Fruit fly (Drosophila melanogaster) whole organism, embryonic: ENCODE measurements around the gene tutl.

Source experiments
- Abd-B ChIP-seq: fragments of 200-800 bp; sonication (Bioruptor generic); optimal IDR thresholded peaks from 2 replicates; lab custom pipeline; 2018; ENCODE audit warnings: missing biosample characterization, mild to moderate bottlenecking, missing genetic modification characterization, moderate library complexity
- Adf1 ChIP-seq: fragments of 200-800 bp; sonication (Bioruptor generic); IDR thresholded peaks from 2 replicates; pipeline ENCODE4 v1.3.6; 2022; ENCODE audit warnings: missing biosample characterization, missing genetic modification characterization
- Blimp-1 ChIP-seq: fragments of 200-800 bp; sonication (Bioruptor generic); optimal IDR thresholded peaks from 3 replicates; lab custom pipeline; 2018; ENCODE audit warnings: missing biosample characterization, missing genetic modification characterization, mild to moderate bottlenecking, moderate library complexity, missing genetic modification reagents
- CG11093 ChIP-seq: fragments of 200-800 bp; sonication (Bioruptor generic); IDR thresholded peaks from 3 replicates; pipeline ENCODE4 v1.3.6; 2022; ENCODE audit warnings: missing biosample characterization, missing genetic modification characterization
- CG11723 ChIP-seq: fragments of 200-800 bp; sonication (Bioruptor generic); optimal IDR thresholded peaks from 2 replicates; lab custom pipeline; 2017; ENCODE audit warnings: missing biosample characterization, mild to moderate bottlenecking, missing genetic modification characterization
- CG12104 ChIP-seq: fragments of 200-800 bp; sonication (Bioruptor generic); optimal IDR thresholded peaks from 3 replicates; lab custom pipeline; 2016; ENCODE audit warnings: missing biosample characterization, missing genetic modification characterization
- CG12942 ChIP-seq: fragments of 200-800 bp; sonication (Bioruptor generic); optimal IDR thresholded peaks from 3 replicates; lab custom pipeline; 2016; ENCODE audit warnings: missing biosample characterization, missing genetic modification characterization
- CG14441 ChIP-seq: fragments of 200-800 bp; sonication (Bioruptor generic); IDR thresholded peaks from 2 replicates; pipeline ENCODE4 v1.3.6; 2022; ENCODE audit warnings: missing biosample characterization, missing genetic modification characterization
- CG15073 ChIP-seq: fragments of 200-800 bp; sonication (Bioruptor generic); optimal IDR thresholded peaks from 2 replicates; lab custom pipeline; 2016; ENCODE audit warnings: missing biosample characterization, missing genetic modification characterization
- CG1529 ChIP-seq: fragments of 200-800 bp; sonication (Bioruptor generic); optimal IDR thresholded peaks from 3 replicates; lab custom pipeline; 2018; ENCODE audit warnings: missing biosample characterization, missing genetic modification characterization
- CG15601 ChIP-seq: fragments of 200-800 bp; sonication (Bioruptor generic); optimal IDR thresholded peaks from 3 replicates; lab custom pipeline; 2019; ENCODE audit warnings: missing biosample characterization, mild to moderate bottlenecking, missing genetic modification characterization, moderate library complexity
- CG17568 ChIP-seq: fragments of 200-800 bp; sonication (Bioruptor generic); optimal IDR thresholded peaks from 2 replicates; lab custom pipeline; 2018; ENCODE audit warnings: missing biosample characterization, mild to moderate bottlenecking, missing genetic modification characterization, moderate library complexity
- CG30403 ChIP-seq: fragments of 200-800 bp; sonication (Bioruptor generic); optimal IDR thresholded peaks from 3 replicates; lab custom pipeline; 2016; ENCODE audit warnings: missing biosample characterization, missing genetic modification characterization
- CG30431 ChIP-seq: fragments of 200-800 bp; sonication (Bioruptor generic); optimal IDR thresholded peaks from 2 replicates; lab custom pipeline; 2017; ENCODE audit warnings: missing biosample characterization, missing genetic modification characterization
- CG3847 ChIP-seq: fragments of 200-800 bp; sonication (Bioruptor generic); IDR thresholded peaks from 2 replicates; pipeline ENCODE4 v1.3.6; 2022; ENCODE audit warnings: missing biosample characterization, missing genetic modification characterization
- CG4282 ChIP-seq: fragments of 200-800 bp; sonication (Bioruptor generic); optimal IDR thresholded peaks from 2 replicates; lab custom pipeline; 2016; ENCODE audit warnings: missing biosample characterization, missing genetic modification characterization
- CG4328 ChIP-seq: fragments of 200-800 bp; sonication (Bioruptor generic); optimal IDR thresholded peaks from 3 replicates; lab custom pipeline; 2017; ENCODE audit warnings: missing biosample characterization, missing genetic modification reagents, missing genetic modification characterization
- CG4707 ChIP-seq: fragments of 200-800 bp; sonication (Bioruptor generic); optimal IDR thresholded peaks from 2 replicates; lab custom pipeline; 2018; ENCODE audit warnings: missing biosample characterization, mild to moderate bottlenecking, missing genetic modification characterization, moderate library complexity
- CG7556 ChIP-seq: fragments of 200-800 bp; sonication (Bioruptor generic); optimal IDR thresholded peaks from 2 replicates; lab custom pipeline; 2017; ENCODE audit warnings: missing biosample characterization, mild to moderate bottlenecking, missing genetic modification characterization
- CG7987 ChIP-seq: fragments of 200-800 bp; sonication (Bioruptor generic); optimal IDR thresholded peaks from 2 replicates; lab custom pipeline; 2018; ENCODE audit warnings: missing biosample characterization, mild to moderate bottlenecking, missing genetic modification characterization, moderate library complexity
- CG8290 ChIP-seq, 3 experiments: fragments of 200-800 bp; sonication (Bioruptor generic); optimal IDR thresholded peaks; 2 replicates each; lab custom pipeline; 2016 to 2019; ENCODE audit warnings: missing biosample characterization in 3 of 3, missing genetic modification characterization in 3 of 3, mild to moderate bottlenecking in 2 of 3, moderate library complexity in 1 of 3
- CG8388 ChIP-seq: fragments of 200-800 bp; sonication (Bioruptor generic); optimal IDR thresholded peaks from 2 replicates; lab custom pipeline; 2019; ENCODE audit warnings: missing biosample characterization, mild to moderate bottlenecking, missing genetic modification characterization, moderate library complexity
- CG8924 ChIP-seq: fragments of 200-800 bp; optimal IDR thresholded peaks from 3 replicates; lab custom pipeline; 2019; ENCODE audit warnings: missing biosample characterization, mild to moderate bottlenecking, missing genetic modification characterization, moderate library complexity
- CG9609 ChIP-seq: fragments of 200-800 bp; sonication (Bioruptor generic); optimal IDR thresholded peaks from 3 replicates; lab custom pipeline; 2016; ENCODE audit warnings: missing biosample characterization, missing genetic modification characterization
- CTCF ChIP-seq: fragments of 200-800 bp; sonication (Bioruptor generic); optimal IDR thresholded peaks from 2 replicates; lab custom pipeline; 2017; ENCODE audit warnings: missing biosample characterization, mild to moderate bottlenecking, missing genetic modification characterization, moderate library complexity
- Chrac-16 ChIP-seq: fragments of 200-800 bp; sonication (Bioruptor generic); optimal IDR thresholded peaks from 3 replicates; lab custom pipeline; 2016; ENCODE audit warnings: missing biosample characterization, missing genetic modification characterization
- D19A ChIP-seq: fragments of 200-800 bp; optimal IDR thresholded peaks from 3 replicates; lab custom pipeline; 2019; ENCODE audit warnings: missing biosample characterization, mild to moderate bottlenecking, missing genetic modification characterization, moderate library complexity
- E2f2 ChIP-seq: fragments of 200-800 bp; sonication (Bioruptor generic); IDR thresholded peaks from 2 replicates; pipeline ENCODE4 v1.3.6; 2022; ENCODE audit warnings: missing biosample characterization, missing genetic modification characterization
- Ets97D ChIP-seq: fragments of 200-800 bp; sonication (Bioruptor generic); optimal IDR thresholded peaks from 3 replicates; lab custom pipeline; 2016; ENCODE audit warnings: missing biosample characterization, missing genetic modification characterization
- Gsc ChIP-seq: fragments of 200-800 bp; sonication (Bioruptor generic); IDR thresholded peaks from 2 replicates; pipeline ENCODE4 v1.3.6; 2022; ENCODE audit warnings: missing biosample characterization, missing genetic modification characterization
- Optix ChIP-seq: fragments of 200-800 bp; sonication (Bioruptor generic); IDR thresholded peaks from 3 replicates; pipeline ENCODE4 v1.3.6; 2022; ENCODE audit warnings: missing biosample characterization, missing genetic modification characterization
- Pdp1 ChIP-seq, 2 experiments: fragments of 200-800 bp; sonication (Bioruptor generic); optimal IDR thresholded peaks; 3 replicates each; lab custom pipeline; 2016; ENCODE audit warnings: missing biosample characterization in 2 of 2, missing genetic modification characterization in 2 of 2, mild to moderate bottlenecking in 1 of 2, moderate library complexity in 1 of 2
- Ptx1 ChIP-seq: fragments of 200-800 bp; sonication (Bioruptor generic); IDR thresholded peaks from 2 replicates; pipeline ENCODE4 v1.3.6; 2022; ENCODE audit warnings: missing biosample characterization, missing genetic modification characterization
- Taf1 ChIP-seq: fragments of 200-800 bp; sonication (Bioruptor generic); IDR thresholded peaks from 2 replicates; pipeline ENCODE4 v1.3.6; 2022; ENCODE audit warnings: missing biosample characterization, missing genetic modification characterization
- cas ChIP-seq: fragments of 200-800 bp; sonication (Bioruptor generic); IDR thresholded peaks from 2 replicates; pipeline ENCODE4 v1.3.6; 2022; ENCODE audit warnings: missing biosample characterization, missing genetic modification characterization
- cato ChIP-seq: fragments of 200-800 bp; sonication (Bioruptor generic); optimal IDR thresholded peaks from 2 replicates; lab custom pipeline; 2016; ENCODE audit warnings: missing biosample characterization, missing genetic modification characterization, borderline replicate concordance
- chn ChIP-seq: fragments of 200-800 bp; sonication (Bioruptor generic); optimal IDR thresholded peaks from 2 replicates; lab custom pipeline; 2016; ENCODE audit warnings: missing biosample characterization, missing genetic modification characterization
- dmrt99B ChIP-seq: fragments of 200-800 bp; sonication (Bioruptor generic); optimal IDR thresholded peaks from 2 replicates; lab custom pipeline; 2018; ENCODE audit warnings: missing biosample characterization, mild to moderate bottlenecking, missing genetic modification characterization, moderate library complexity
- gcm2 ChIP-seq: fragments of 200-800 bp; sonication (Bioruptor generic); optimal IDR thresholded peaks from 2 replicates; lab custom pipeline; 2016; ENCODE audit warnings: missing biosample characterization, missing genetic modification characterization
- gt ChIP-seq: fragments of 200-800 bp; sonication (Bioruptor generic); IDR thresholded peaks from 2 replicates; pipeline ENCODE4 v1.3.6; 2022; ENCODE audit warnings: missing biosample characterization, missing genetic modification characterization
- lab ChIP-seq: fragments of 200-800 bp; sonication (Bioruptor generic); optimal IDR thresholded peaks from 3 replicates; lab custom pipeline; 2017; ENCODE audit warnings: missing biosample characterization, missing genetic modification characterization, mild to moderate bottlenecking, moderate library complexity, missing genetic modification reagents
- pum ChIP-seq: fragments of 200-800 bp; sonication (Bioruptor generic); optimal IDR thresholded peaks from 2 replicates; lab custom pipeline; 2016; ENCODE audit warnings: missing biosample characterization, missing genetic modification characterization
- sens-2 ChIP-seq: fragments of 200-800 bp; sonication (Bioruptor generic); IDR thresholded peaks from 2 replicates; pipeline ENCODE4 v1.3.6; 2022; ENCODE audit warnings: missing biosample characterization, missing genetic modification characterization
- sima ChIP-seq: fragments of 200-800 bp; sonication (Bioruptor generic); optimal IDR thresholded peaks from 2 replicates; lab custom pipeline; 2016; ENCODE audit warnings: missing biosample characterization, missing genetic modification characterization
- slbo ChIP-seq: fragments of 200-800 bp; sonication (Bioruptor generic); IDR thresholded peaks from 2 replicates; pipeline ENCODE4 v1.3.6; 2022; ENCODE audit warnings: missing biosample characterization, missing genetic modification characterization
- sob ChIP-seq: fragments of 200-800 bp; sonication (Bioruptor generic); IDR thresholded peaks from 2 replicates; pipeline ENCODE4 v1.3.6; 2022; ENCODE audit warnings: missing biosample characterization, missing genetic modification characterization
- sqz ChIP-seq: fragments of 200-800 bp; sonication (Bioruptor generic); optimal IDR thresholded peaks from 3 replicates; lab custom pipeline; 2018; ENCODE audit warnings: missing biosample characterization, mild to moderate bottlenecking, missing genetic modification characterization
- sr ChIP-seq: fragments of 200-800 bp; sonication (Bioruptor generic); IDR thresholded peaks from 3 replicates; pipeline ENCODE4 v1.3.6; 2022; ENCODE audit warnings: missing biosample characterization, missing genetic modification characterization
- ssp ChIP-seq: fragments of 200-800 bp; sonication (Bioruptor generic); IDR thresholded peaks from 2 replicates; pipeline ENCODE4 v1.3.6; 2022; ENCODE audit warnings: missing biosample characterization, missing genetic modification characterization
- yki ChIP-seq: fragments of >200 bp; optimal IDR thresholded peaks from 3 replicates; lab custom pipeline; 2018
- zen2 ChIP-seq: fragments of 200-800 bp; sonication (Bioruptor generic); IDR thresholded peaks from 3 replicates; pipeline ENCODE4 v1.3.6; 2022; ENCODE audit warnings: missing biosample characterization, missing genetic modification characterization; ENCODE audit not compliant: partially characterized antibody

tutl gene

dm6 chr2L:4350683-4351324 is 67.9 kb downstream of the tutl start (continued):
- TF ChIP-seq gcm2 (peak; percentile 3), Optix (GFP tag; lab: Robert Waterston, UW) (0 out of 3 replicates have a peak, but pooled peaks have one; percentile 45), CG3847 (GFP tag; lab: Robert Waterston, UW) (0 out of 2 replicates have a peak, but pooled peaks have one; percentile 20), D19A (tag; lab: Kevin White, UChicago) (peak; percentile 77), Ptx1 (GFP tag; lab: Robert Waterston, UW) (peak; percentile 44; the same call in 1 of the 2 replicates), CG8388 (GFP tag; lab: Kevin White, UChicago) (peak; percentile 73), dmrt99B (tag; lab: Kevin White, UChicago) (peak; percentile 53), CG7987 (GFP tag; lab: Kevin White, UChicago) (no peak), yki (lab: Kevin White, UChicago) (no peak), CTCF (no peak), sqz (GFP tag; lab: Kevin White, UChicago) (peak; percentile 34), sr (no peak), Chrac-16 (GFP tag; lab: Kevin White, UChicago) (peak; percentile 73), CG17568 (GFP tag; lab: Kevin White, UChicago) (no peak), Blimp-1 (GFP tag; lab: Kevin White, UChicago) (peak; percentile 55), E2f2 (GFP tag; lab: Robert Waterston, UW) (peak; percentile 14; the same call in 1 of the 2 replicates), Abd-B (GFP tag; lab: Kevin White, UChicago) (peak; percentile 26), CG7556 (GFP tag; lab: Kevin White, UChicago) (peak; percentile 71), Ets97D (GFP tag; lab: Kevin White, UChicago) (peak; percentile 4), CG30403 (GFP tag; lab: Kevin White, UChicago) (peak; percentile 60), CG12104 (GFP tag; lab: Kevin White, UChicago) (peak; percentile 42), cas (GFP tag; lab: Robert Waterston, UW) (no peak), cato (GFP tag; lab: Kevin White, UChicago) (peak; percentile 5), sima (GFP tag; lab: Kevin White, UChicago) (no peak), sob (GFP tag; lab: Robert Waterston, UW) (no peak), CG11093 (GFP tag; lab: Robert Waterston, UW) (no peak), CG12942 (GFP tag; lab: Kevin White, UChicago) (peak; percentile 15), CG4328 (no peak), slbo (GFP tag; lab: Robert Waterston, UW) (no peak), lab (GFP tag; lab: Kevin White, UChicago) (no peak), CG14441 (GFP tag; lab: Robert Waterston, UW) (no peak), CG8290 (GFP tag; optimal IDR thresholded peaks at IDR 0.05; lab: Kevin White, UChicago) (peak; percentile 42), CG8290 (tag; optimal IDR thresholded peaks at IDR 0.05; lab: Kevin White, UChicago) (no peak), gt (0 out of 2 replicates have a peak, but pooled peaks have one; percentile 38), CG4707 (GFP tag; lab: Kevin White, UChicago) (peak; percentile 16), sens-2 (GFP tag; lab: Robert Waterston, UW) (0 out of 2 replicates have a peak, but pooled peaks have one; percentile 17), CG1529 (GFP tag; lab: Kevin White, UChicago) (peak; percentile 9), CG11723 (GFP tag; lab: Kevin White, UChicago) (peak; percentile 9), CG4282 (no peak), zen2 (no peak), pum (GFP tag; lab: Kevin White, UChicago) (peak; percentile 68), CG30431 (GFP tag; lab: Kevin White, UChicago) (peak; percentile 25), Adf1 (GFP tag; lab: Robert Waterston, UW) (no peak), ssp (GFP tag; lab: Robert Waterston, UW) (0 out of 2 replicates have a peak, but pooled peaks have one; percentile 21), Gsc (GFP tag; lab: Robert Waterston, UW) (no peak), CG9609 (peak; percentile 68), chn (GFP tag; lab: Kevin White, UChicago) (peak; percentile 64), CG8924 (tag; lab: Kevin White, UChicago) (peak; percentile 84), CG15073 (no peak), Pdp1 (GFP tag; optimal IDR thresholded peaks at IDR 0.05; lab: Kevin White, UChicago) (peak; percentile 36 to 66), CG15601 (tag; lab: Kevin White, UChicago) (peak; percentile 29), Taf1 (GFP tag; lab: Robert Waterston, UW) (no peak)
